Worm (Caenorhabditis elegans) whole organism, early embryonic: ENCODE data around the gene sphr-1.

Source experiments
- B0310.2 ChIP-seq: sonication (generic microtip); optimal IDR thresholded peaks from 2 replicates; lab custom pipeline; 2016; ENCODE audit warnings: mild to moderate bottlenecking, missing genetic modification characterization, missing compliant biosample characterization
- F13C5.2 ChIP-seq: sonication (generic microtip); optimal IDR thresholded peaks from 2 replicates; lab custom pipeline; 2017; ENCODE audit warnings: mild to moderate bottlenecking, missing genetic modification characterization, inconsistent platforms, missing compliant biosample characterization
- aly-1 ChIP-seq: sonication (generic microtip); optimal IDR thresholded peaks from 2 replicates; lab custom pipeline; 2016; ENCODE audit warnings: missing genetic modification characterization, missing compliant biosample characterization
- ama-1 ChIP-seq: fragments of 150-350 bp; optimal IDR thresholded peaks from 2 replicates; lab custom pipeline; 2014
- ceh-13 ChIP-seq: fragments of 200-800 bp; sonication (Bioruptor generic); optimal IDR thresholded peaks from 2 replicates; lab custom pipeline; 2018; ENCODE audit warnings: mild to moderate bottlenecking, missing genetic modification characterization, missing compliant biosample characterization
- ceh-36 ChIP-seq: sonication (generic microtip); optimal IDR thresholded peaks from 2 replicates; lab custom pipeline; 2016; ENCODE audit warnings: missing genetic modification characterization, inconsistent platforms, missing compliant biosample characterization
- ets-7 ChIP-seq: sonication (generic microtip); optimal IDR thresholded peaks from 2 replicates; lab custom pipeline; 2016; ENCODE audit warnings: missing genotype, missing genetic modification characterization, missing compliant biosample characterization
- flt-1 ChIP-seq: fragments of 200-800 bp; sonication (Bioruptor generic); IDR thresholded peaks from 2 replicates; pipeline ENCODE4 v1.3.6; 2022; ENCODE audit warnings: missing genetic modification characterization, missing compliant biosample characterization
- hmbx-1 ChIP-seq: sonication (generic microtip); optimal IDR thresholded peaks from 2 replicates; lab custom pipeline; 2016; ENCODE audit warnings: mild to moderate bottlenecking, missing genetic modification characterization, missing compliant biosample characterization
- hmg-4 ChIP-seq: fragments of 200-800 bp; sonication (Bioruptor generic); optimal IDR thresholded peaks from 2 replicates; lab custom pipeline; 2018; ENCODE audit warnings: mild to moderate bottlenecking, missing genetic modification characterization, missing compliant biosample characterization
- hnd-1 ChIP-seq: sonication (generic microtip); optimal IDR thresholded peaks from 2 replicates; lab custom pipeline; 2016; ENCODE audit warnings: missing genetic modification characterization, missing compliant biosample characterization
- pes-1 ChIP-seq: fragments of 200-800 bp; sonication (Bioruptor generic); IDR thresholded peaks from 2 replicates; pipeline ENCODE4 v1.3.6; 2022; ENCODE audit warnings: missing genetic modification reagents, missing genetic modification characterization, missing compliant biosample characterization
- scrt-1 ChIP-seq: fragments of 200-800 bp; sonication (Bioruptor generic); IDR thresholded peaks from 2 replicates; pipeline ENCODE4 v1.3.6; 2022; ENCODE audit warnings: missing genetic modification characterization, missing compliant biosample characterization
- sea-1 ChIP-seq: fragments of 200-800 bp; sonication (Bioruptor generic); conservative IDR thresholded peaks from 2 replicates; pipeline ENCODE4 v1.3.6; 2022; ENCODE audit warnings: missing genetic modification characterization, missing compliant biosample characterization
- tbx-11 ChIP-seq: fragments of 200-800 bp; sonication (Bioruptor generic); IDR thresholded peaks from 2 replicates; pipeline ENCODE4 v1.3.6; 2022; ENCODE audit warnings: missing genetic modification characterization, missing compliant biosample characterization
- tbx-37 ChIP-seq: fragments of 200-800 bp; sonication (Bioruptor generic); conservative IDR thresholded peaks from 2 replicates; pipeline ENCODE4 v1.3.6; 2022; ENCODE audit warnings: missing genetic modification reagents, missing genetic modification characterization, missing compliant biosample characterization
- tra-4 ChIP-seq: sonication (generic microtip); optimal IDR thresholded peaks from 2 replicates; lab custom pipeline; 2017; ENCODE audit warnings: missing genetic modification characterization, missing compliant biosample characterization

Gene sphr-1

DNA sequence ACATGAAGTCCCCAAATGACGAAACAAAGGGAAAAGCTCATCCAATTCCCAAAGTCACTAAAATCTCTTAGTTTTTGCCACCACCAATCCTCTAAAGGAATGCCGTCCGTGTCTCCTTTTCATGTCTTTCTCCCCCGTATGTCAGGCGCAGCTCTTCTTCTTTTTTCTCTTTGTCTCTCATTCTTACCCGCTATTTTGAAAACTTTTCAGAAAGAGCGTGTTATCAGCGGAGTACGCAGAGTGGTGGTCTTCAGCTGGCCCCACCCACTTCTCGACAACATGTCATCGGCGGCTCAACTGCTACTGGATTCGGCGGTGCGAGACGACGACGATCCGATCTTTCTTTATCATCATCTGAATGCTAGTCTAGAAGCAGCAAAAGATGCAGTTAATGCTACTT lies at the start of gene sphr-1:
Gene sphr-1, plus strand, starts transcription at position 205 of the 400 bp plus-strand sequence.
- TF ChIP-seq hnd-1 (tag; lab: Kevin White, UChicago) (no peak), ceh-13 (GFP tag; lab: Kevin White, UChicago) (no peak), hmbx-1 (no peak), F13C5.2 (tag; lab: Kevin White, UChicago) (no peak), flt-1 (GFP tag; lab: Robert Waterston, UW) (no peak), aly-1 (tag; lab: Kevin White, UChicago) (no peak), ama-1 (lab: Kevin White, UChicago) (no peak), tbx-11 (GFP tag; lab: Robert Waterston, UW) (no peak)

ce11 chrV:9143896-9144295 lies 47.5 kb upstream of the sphr-1 start:
- no peak for TF ChIP-seq tra-4 (tag; lab: Kevin White, UChicago)
- TF ChIP-seq flt-1 (GFP tag; lab: Robert Waterston, UW), result no peak
- TF ChIP-seq hmg-4 (GFP tag; lab: Kevin White, UChicago), result no peak
- TF ChIP-seq sea-1 (GFP tag; lab: Robert Waterston, UW), result no peak
- no peak for TF ChIP-seq ets-7 (tag; lab: Kevin White, UChicago)
- TF ChIP-seq pes-1, result no peak
- TF ChIP-seq tbx-11 (GFP tag; lab: Robert Waterston, UW), result no peak
- no peak for TF ChIP-seq aly-1 (tag; lab: Kevin White, UChicago)
- TF ChIP-seq ceh-13 (GFP tag; lab: Kevin White, UChicago), result no peak
- TF ChIP-seq ama-1 (lab: Kevin White, UChicago), result no peak
- TF ChIP-seq scrt-1 (GFP tag; lab: Robert Waterston, UW), result no peak
- no peak for TF ChIP-seq hnd-1 (tag; lab: Kevin White, UChicago)
- no peak for TF ChIP-seq tbx-37
- TF ChIP-seq B0310.2 (tag; lab: Kevin White, UChicago), result no peak
- no peak for TF ChIP-seq ceh-36 (tag; lab: Kevin White, UChicago)
- no peak for TF ChIP-seq hmbx-1
- no peak for TF ChIP-seq F13C5.2 (tag; lab: Kevin White, UChicago)

ce11 chrV:9146196-9146595 lies 45.2 kb upstream of the sphr-1 start:
- no peak for TF ChIP-seq hmbx-1
- no peak for TF ChIP-seq ets-7 (tag; lab: Kevin White, UChicago)
- no peak for TF ChIP-seq ceh-36 (tag; lab: Kevin White, UChicago)
- TF ChIP-seq hnd-1 (tag; lab: Kevin White, UChicago), result no peak
- no peak for TF ChIP-seq sea-1 (GFP tag; lab: Robert Waterston, UW)
- no peak for TF ChIP-seq scrt-1 (GFP tag; lab: Robert Waterston, UW)
- no peak for TF ChIP-seq pes-1
- TF ChIP-seq aly-1 (tag; lab: Kevin White, UChicago), result no peak
- no peak for TF ChIP-seq tra-4 (tag; lab: Kevin White, UChicago)
- no peak for TF ChIP-seq tbx-37
- TF ChIP-seq tbx-11 (GFP tag; lab: Robert Waterston, UW), result no peak
- no peak for TF ChIP-seq ceh-13 (GFP tag; lab: Kevin White, UChicago)
- no peak for TF ChIP-seq F13C5.2 (tag; lab: Kevin White, UChicago)

- TF ChIP-seq sea-1 (GFP tag; lab: Robert Waterston, UW), result no peak
- TF ChIP-seq ama-1 (lab: Kevin White, UChicago), result no peak
- TF ChIP-seq ets-7 (tag; lab: Kevin White, UChicago), result no peak
- TF ChIP-seq hmg-4 (GFP tag; lab: Kevin White, UChicago), result no peak
These were observed 44.4 kb upstream of the sphr-1 start, which contains the start of gene spl-2 for ce11 chrV:9146849-9147557. TSS of gene spl-2 (minus strand) at chrV:9146899.

DNA sequence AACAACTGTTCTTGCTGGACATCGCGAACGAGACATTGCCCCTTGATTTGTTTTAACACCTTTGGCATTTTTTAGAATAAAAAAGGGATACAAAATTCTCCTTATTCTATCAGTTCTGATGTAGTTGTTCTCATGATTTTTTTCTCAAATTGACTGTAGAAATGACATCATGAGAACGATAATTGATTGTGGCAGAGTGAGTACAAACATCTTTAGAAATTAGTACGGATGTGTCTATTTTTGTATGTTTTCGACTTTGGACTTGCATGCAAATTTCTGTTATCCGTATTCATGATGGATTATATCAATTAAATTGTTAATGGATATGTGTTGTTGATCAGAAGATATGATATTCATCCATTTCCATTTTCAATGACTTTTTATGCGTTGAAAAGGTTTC lies 43.3 kb upstream of the sphr-1 start:
- TF ChIP-seq aly-1 (tag; lab: Kevin White, UChicago), result no peak
- no peak for TF ChIP-seq flt-1 (GFP tag; lab: Robert Waterston, UW)
- no peak for TF ChIP-seq ceh-13 (GFP tag; lab: Kevin White, UChicago)
- TF ChIP-seq pes-1, result no peak
- no peak for TF ChIP-seq B0310.2 (tag; lab: Kevin White, UChicago)
- no peak for TF ChIP-seq ets-7 (tag; lab: Kevin White, UChicago)
- TF ChIP-seq hnd-1 (tag; lab: Kevin White, UChicago), result no peak
- TF ChIP-seq sea-1 (GFP tag; lab: Robert Waterston, UW), result no peak

ce11 chrV:9152339-9152738 lies 39.1 kb upstream of the sphr-1 start:
- TF ChIP-seq hmg-4 (GFP tag; lab: Kevin White, UChicago), result no peak
- no peak for TF ChIP-seq pes-1
- TF ChIP-seq hnd-1 (tag; lab: Kevin White, UChicago), result no peak
- TF ChIP-seq tbx-11 (GFP tag; lab: Robert Waterston, UW), result no peak
- no peak for TF ChIP-seq aly-1 (tag; lab: Kevin White, UChicago)
- no peak for TF ChIP-seq ama-1 (lab: Kevin White, UChicago)
- TF ChIP-seq tbx-37, result no peak
- TF ChIP-seq scrt-1 (GFP tag; lab: Robert Waterston, UW), result no peak
- TF ChIP-seq ceh-36 (tag; lab: Kevin White, UChicago), result no peak
- TF ChIP-seq B0310.2 (tag; lab: Kevin White, UChicago), result no peak
- TF ChIP-seq flt-1 (GFP tag; lab: Robert Waterston, UW), result no peak
- no peak for TF ChIP-seq F13C5.2 (tag; lab: Kevin White, UChicago)
- TF ChIP-seq hmbx-1, result no peak
- TF ChIP-seq tra-4 (tag; lab: Kevin White, UChicago), result no peak
- no peak for TF ChIP-seq ets-7 (tag; lab: Kevin White, UChicago)
- no peak for TF ChIP-seq sea-1 (GFP tag; lab: Robert Waterston, UW)
- no peak for TF ChIP-seq ceh-13 (GFP tag; lab: Kevin White, UChicago)

ce11 chrV:9154772-9155171 lies 36.6 kb upstream of the sphr-1 start, which contains the start of gene B0222.5:
TSS of gene B0222.5 (minus strand) at chrV:9154872.
- no peak for TF ChIP-seq ets-7 (tag; lab: Kevin White, UChicago)
- no peak for TF ChIP-seq hmg-4 (GFP tag; lab: Kevin White, UChicago)
- no peak for TF ChIP-seq F13C5.2 (tag; lab: Kevin White, UChicago)
- no peak for TF ChIP-seq tbx-37
- TF ChIP-seq hmbx-1, result no peak
- no peak for TF ChIP-seq pes-1
- TF ChIP-seq scrt-1 (GFP tag; lab: Robert Waterston, UW), result no peak
- no peak for TF ChIP-seq ceh-36 (tag; lab: Kevin White, UChicago)
- TF ChIP-seq sea-1 (GFP tag; lab: Robert Waterston, UW), result no peak
- no peak for TF ChIP-seq tbx-11 (GFP tag; lab: Robert Waterston, UW)
- TF ChIP-seq ama-1 (lab: Kevin White, UChicago), result no peak
- no peak for TF ChIP-seq ceh-13 (GFP tag; lab: Kevin White, UChicago)
- no peak for TF ChIP-seq tra-4 (tag; lab: Kevin White, UChicago)
- no peak for TF ChIP-seq flt-1 (GFP tag; lab: Robert Waterston, UW)
- TF ChIP-seq aly-1 (tag; lab: Kevin White, UChicago), result no peak
- no peak for TF ChIP-seq hnd-1 (tag; lab: Kevin White, UChicago)
- no peak for TF ChIP-seq B0310.2 (tag; lab: Kevin White, UChicago)
